Worm (Caenorhabditis elegans) whole organism, L4/young adult: ENCODE data around the gene pudl-1.

ENCODE experiments used
- W03F9.2 ChIP-seq: fragments of 150-350 bp; optimal IDR thresholded peaks from 2 replicates; lab custom pipeline; 2014; ENCODE audit warnings: missing biosample characterization, missing genetic modification characterization
- dao-5 ChIP-seq: sonication (generic microtip); optimal IDR thresholded peaks from 2 replicates; lab custom pipeline; 2016; ENCODE audit warnings: missing genotype, missing genetic modification characterization, moderate library complexity, missing compliant biosample characterization
- him-1 ChIP-seq: sonication (generic microtip); optimal IDR thresholded peaks from 2 replicates; lab custom pipeline; 2016; ENCODE audit warnings: missing genotype, missing genetic modification reagents, missing genetic modification characterization, missing compliant biosample characterization

DNA sequence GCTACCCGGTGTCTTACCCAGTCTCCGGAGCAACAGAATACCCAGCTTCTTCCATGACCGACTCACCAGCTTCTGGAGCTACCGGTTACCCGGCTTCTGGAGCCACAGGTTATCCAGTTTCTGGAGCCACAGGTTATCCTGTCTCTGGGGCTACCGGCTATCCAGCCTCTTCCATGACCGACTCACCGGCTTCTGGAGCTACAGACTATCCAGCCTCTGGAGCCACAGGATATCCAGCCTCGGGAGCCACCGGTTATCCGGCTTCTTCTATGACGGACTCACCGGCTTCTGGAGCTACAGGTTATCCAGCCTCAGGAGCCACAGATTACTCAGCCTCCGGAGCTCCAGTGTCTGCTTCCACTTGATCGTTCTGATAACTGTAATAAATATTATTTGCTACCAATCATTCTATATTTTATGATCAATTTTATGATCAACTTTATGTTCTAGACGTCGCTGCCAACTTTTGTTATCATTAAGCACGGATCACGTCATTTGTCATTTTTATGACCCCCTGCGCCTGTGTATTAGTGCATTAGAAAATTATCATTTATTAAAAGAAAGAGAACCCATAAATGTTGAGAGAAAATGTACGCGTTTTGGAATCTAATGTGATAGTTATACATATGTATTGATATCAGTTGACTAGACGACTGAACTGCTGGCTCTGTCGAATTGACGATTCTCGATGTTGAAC is 22.5 kb downstream of the pudl-1 start:
- TF ChIP-seq him-1 (no peak), W03F9.2 (tag; lab: Kevin White, UChicago) (no peak), dao-5 (tag; lab: Kevin White, UChicago) (no peak)
